Fruit fly (Drosophila melanogaster) whole organism, prepupa: Measurements from ENCODE around the gene bmm.

ENCODE experiments used
- Blimp-1 ChIP-seq: fragments of 200-800 bp; sonication (Bioruptor generic); optimal IDR thresholded peaks from 3 replicates; lab custom pipeline; 2017; ENCODE audit warnings: missing biosample characterization, missing genetic modification characterization, mild to moderate bottlenecking, moderate library complexity, missing genetic modification reagents
- CG10631 ChIP-seq: fragments of 200-800 bp; sonication (Bioruptor generic); optimal IDR thresholded peaks from 2 replicates; lab custom pipeline; 2016; ENCODE audit warnings: missing biosample characterization, missing genetic modification characterization
- CG10669 ChIP-seq: fragments of 200-800 bp; sonication (Bioruptor generic); optimal IDR thresholded peaks from 3 replicates; lab custom pipeline; 2018; ENCODE audit warnings: missing biosample characterization, mild to moderate bottlenecking, missing genetic modification characterization, moderate library complexity
- CG11762 ChIP-seq: fragments of 200-800 bp; sonication (Bioruptor generic); optimal IDR thresholded peaks from 3 replicates; lab custom pipeline; 2016; ENCODE audit warnings: missing biosample characterization, missing genetic modification characterization; ENCODE audit not compliant: insufficient read depth
- CG11902 ChIP-seq: fragments of 200-800 bp; sonication (Bioruptor generic); optimal IDR thresholded peaks from 3 replicates; lab custom pipeline; 2016; ENCODE audit warnings: missing biosample characterization, missing genetic modification characterization
- CG15336 ChIP-seq: fragments of 200-800 bp; sonication (Bioruptor generic); IDR thresholded peaks from 2 replicates; pipeline ENCODE4 v1.3.6; 2022; ENCODE audit warnings: missing biosample characterization, missing genetic modification characterization
- CG1621 ChIP-seq: fragments of 200-800 bp; sonication (Bioruptor generic); optimal IDR thresholded peaks from 3 replicates; lab custom pipeline; 2018; ENCODE audit warnings: missing biosample characterization, mild to moderate bottlenecking, missing genetic modification characterization
- CG16779 ChIP-seq: fragments of 200-800 bp; sonication (Bioruptor generic); optimal IDR thresholded peaks from 3 replicates; lab custom pipeline; 2017; ENCODE audit warnings: missing biosample characterization, mild to moderate bottlenecking, missing genetic modification characterization
- CG31627 ChIP-seq: fragments of 200-800 bp; sonication (Bioruptor generic); optimal IDR thresholded peaks from 3 replicates; lab custom pipeline; 2016; ENCODE audit warnings: missing biosample characterization, missing genetic modification characterization
- CG34406 ChIP-seq: fragments of 200-800 bp; sonication (Bioruptor generic); optimal IDR thresholded peaks from 3 replicates; lab custom pipeline; 2016; ENCODE audit warnings: missing biosample characterization, missing genetic modification characterization
- CG3919 ChIP-seq: fragments of 200-800 bp; sonication (Bioruptor generic); optimal IDR thresholded peaks from 3 replicates; lab custom pipeline; 2016; ENCODE audit warnings: missing biosample characterization, missing genetic modification characterization
- CG4318 ChIP-seq: fragments of 200-800 bp; sonication (Bioruptor generic); optimal IDR thresholded peaks from 3 replicates; lab custom pipeline; 2017; ENCODE audit warnings: missing biosample characterization, mild to moderate bottlenecking, missing genetic modification characterization
- CG6163 ChIP-seq: fragments of 200-800 bp; sonication (Bioruptor generic); IDR thresholded peaks from 3 replicates; pipeline ENCODE4 v1.3.6; 2022; ENCODE audit warnings: missing biosample characterization, missing genetic modification characterization
- CG6276 ChIP-seq: fragments of 200-800 bp; sonication (Bioruptor generic); optimal IDR thresholded peaks from 2 replicates; lab custom pipeline; 2017; ENCODE audit warnings: missing biosample characterization, mild to moderate bottlenecking, missing genetic modification characterization
- CG6854 ChIP-seq: fragments of 200-800 bp; sonication (Bioruptor generic); optimal IDR thresholded peaks from 2 replicates; lab custom pipeline; 2017; ENCODE audit warnings: missing biosample characterization, mild to moderate bottlenecking, missing genetic modification characterization
- CG7368 ChIP-seq: fragments of 200-800 bp; sonication (Bioruptor generic); optimal IDR thresholded peaks from 3 replicates; lab custom pipeline; 2016; ENCODE audit warnings: missing biosample characterization, missing genetic modification characterization
- CG8319 ChIP-seq: fragments of 200-800 bp; sonication (Bioruptor generic); optimal IDR thresholded peaks from 3 replicates; lab custom pipeline; 2016; ENCODE audit warnings: missing biosample characterization, missing genetic modification characterization
- CG8632 ChIP-seq: fragments of 200-800 bp; sonication (Bioruptor generic); optimal IDR thresholded peaks from 3 replicates; lab custom pipeline; 2016; ENCODE audit warnings: missing biosample characterization, missing genetic modification characterization
- Eip78C ChIP-seq: fragments of 200-800 bp; sonication (Bioruptor generic); peaks from one replicate; lab custom pipeline; 2016; ENCODE audit warnings: missing biosample characterization, missing genetic modification characterization
- Eip93F ChIP-seq: fragments of 200-800 bp; sonication (Bioruptor generic); optimal IDR thresholded peaks from 2 replicates; lab custom pipeline; 2016; ENCODE audit warnings: missing biosample characterization, mild to moderate bottlenecking, missing genetic modification characterization
- Ets96B ChIP-seq: fragments of 200-800 bp; optimal IDR thresholded peaks from 2 replicates; lab custom pipeline; 2019; ENCODE audit warnings: missing biosample characterization, mild to moderate bottlenecking, missing genetic modification characterization, moderate library complexity
- Gug ChIP-seq: fragments of 200-800 bp; sonication (Bioruptor generic); IDR thresholded peaks from 2 replicates; pipeline ENCODE4 v1.3.6; 2022; ENCODE audit warnings: missing biosample characterization, missing genetic modification characterization
- Hr4 ChIP-seq: fragments of 200-800 bp; sonication (Bioruptor generic); optimal IDR thresholded peaks from 3 replicates; lab custom pipeline; 2016; ENCODE audit warnings: missing biosample characterization, missing genetic modification characterization
- Lpt ChIP-seq: fragments of 200-800 bp; sonication (Bioruptor generic); optimal IDR thresholded peaks from 3 replicates; lab custom pipeline; 2016; ENCODE audit warnings: missing biosample characterization, missing genetic modification characterization
- Met ChIP-seq: fragments of 200-800 bp; sonication (Bioruptor generic); optimal IDR thresholded peaks from 3 replicates; lab custom pipeline; 2016; ENCODE audit warnings: missing biosample characterization, missing genetic modification characterization
- OdsH ChIP-seq: fragments of 200-800 bp; sonication (Bioruptor generic); optimal IDR thresholded peaks from 3 replicates; lab custom pipeline; 2016; ENCODE audit warnings: missing biosample characterization, missing genetic modification characterization
- Smox ChIP-seq: fragments of 200-800 bp; sonication (Bioruptor generic); optimal IDR thresholded peaks from 3 replicates; lab custom pipeline; 2016; ENCODE audit warnings: missing biosample characterization, missing genetic modification characterization
- Sox102F ChIP-seq: fragments of 200-800 bp; sonication (Bioruptor generic); optimal IDR thresholded peaks from 2 replicates; lab custom pipeline; 2016; ENCODE audit warnings: missing biosample characterization, mild to moderate bottlenecking, missing genetic modification characterization
- Sox15 ChIP-seq: fragments of 200-800 bp; sonication (Bioruptor generic); optimal IDR thresholded peaks from 3 replicates; lab custom pipeline; 2016; ENCODE audit warnings: missing biosample characterization, missing genetic modification characterization
- achi ChIP-seq: fragments of 200-800 bp; sonication (Bioruptor generic); optimal IDR thresholded peaks from 3 replicates; lab custom pipeline; 2016; ENCODE audit warnings: missing biosample characterization, missing genetic modification characterization
- acj6 ChIP-seq: fragments of 200-800 bp; sonication (Bioruptor generic); optimal IDR thresholded peaks from 3 replicates; lab custom pipeline; 2016; ENCODE audit warnings: missing biosample characterization, missing genetic modification characterization
- dsx ChIP-seq: fragments of 200-800 bp; optimal IDR thresholded peaks from 3 replicates; lab custom pipeline; 2019; ENCODE audit warnings: missing biosample characterization, mild to moderate bottlenecking, missing genetic modification characterization, moderate library complexity; ENCODE audit not compliant: poor library complexity, severe bottlenecking
- eg ChIP-seq: fragments of 200-800 bp; sonication (Bioruptor generic); IDR thresholded peaks from 3 replicates; pipeline ENCODE4 v1.3.6; 2022; ENCODE audit warnings: missing biosample characterization, missing genetic modification characterization
- esn ChIP-seq: fragments of 200-800 bp; sonication (Bioruptor generic); optimal IDR thresholded peaks from 2 replicates; lab custom pipeline; 2016; ENCODE audit warnings: missing biosample characterization, mild to moderate bottlenecking, missing genetic modification characterization, moderate library complexity
- lz ChIP-seq: fragments of 200-800 bp; sonication (Bioruptor generic); optimal IDR thresholded peaks from 3 replicates; lab custom pipeline; 2016; ENCODE audit warnings: missing biosample characterization, missing genetic modification characterization
- spab ChIP-seq: fragments of 200-800 bp; sonication (Bioruptor generic); optimal IDR thresholded peaks from 2 replicates; lab custom pipeline; 2017; ENCODE audit warnings: missing biosample characterization, mild to moderate bottlenecking, missing genetic modification characterization, missing genetic modification reagents
- ss ChIP-seq, 2 experiments: fragments of 200-800 bp; sonication (Bioruptor generic); optimal IDR thresholded peaks; 2 replicates in 1 of 2; 3 replicates in 1 of 2; lab custom pipeline; 2017 to 2018; ENCODE audit warnings: mild to moderate bottlenecking in 2 of 2, missing biosample characterization in 2 of 2, missing genetic modification characterization in 2 of 2, moderate library complexity in 1 of 2
- svp ChIP-seq: fragments of 200-800 bp; sonication (Bioruptor generic); peaks from one replicate; lab custom pipeline; 2016; ENCODE audit warnings: missing biosample characterization, missing genetic modification characterization
- topi ChIP-seq: fragments of 200-800 bp; sonication (Bioruptor generic); optimal IDR thresholded peaks from 3 replicates; lab custom pipeline; 2016; ENCODE audit warnings: missing biosample characterization, missing genetic modification characterization

The bmm gene

dm6 chr3L:14790127-14790589, 3.9 kb upstream of the bmm start (continued):
- TF ChIP-seq Eip93F (GFP tag; lab: Kevin White, UChicago) (no peak), CG3919 (GFP tag; lab: Kevin White, UChicago) (no peak), CG11902 (GFP tag; lab: Kevin White, UChicago) (peak; percentile 80), Hr4 (GFP tag; lab: Kevin White, UChicago) (peak; percentile 80), CG8632 (GFP tag; lab: Kevin White, UChicago) (peak; percentile 70), CG6276 (GFP tag; lab: Kevin White, UChicago) (no peak), Eip78C (GFP tag; lab: Kevin White, UChicago) (peak; percentile 93), CG31627 (peak; percentile 88), CG7368 (GFP tag; lab: Kevin White, UChicago) (peak; percentile 72), ss (GFP tag; optimal IDR thresholded peaks at IDR 0.05; lab: Kevin White, UChicago) (peak in 1 of 2 experiments; percentile 66), Smox (GFP tag; lab: Kevin White, UChicago) (peak; percentile 80), eg (GFP tag; lab: Robert Waterston, UW) (peak; percentile 72), Gug (peak; percentile 54), CG1621 (tag; lab: Kevin White, UChicago) (no peak), CG34406 (GFP tag; lab: Kevin White, UChicago) (peak; percentile 70), acj6 (GFP tag; lab: Kevin White, UChicago) (peak; percentile 85), CG8319 (GFP tag; lab: Kevin White, UChicago) (peak; percentile 61), CG16779 (tag; lab: Kevin White, UChicago) (peak; percentile 26), CG11762 (GFP tag; lab: Kevin White, UChicago) (peak; percentile 78), achi (GFP tag; lab: Kevin White, UChicago) (peak; percentile 80), Ets96B (tag; lab: Kevin White, UChicago) (peak; percentile 55), Lpt (GFP tag; lab: Kevin White, UChicago) (peak; percentile 68), CG10669 (GFP tag; lab: Kevin White, UChicago) (peak; percentile 68), Met (GFP tag; lab: Kevin White, UChicago) (peak; percentile 84), topi (peak; percentile 89), CG6163 (GFP tag; lab: Robert Waterston, UW) (peak; percentile 73), CG15336 (GFP tag; lab: Robert Waterston, UW) (peak; percentile 23; the same call in 1 of the 2 replicates), svp (GFP tag; lab: Kevin White, UChicago) (peak; percentile 93), CG4318 (peak; percentile 21), OdsH (GFP tag; lab: Kevin White, UChicago) (peak; percentile 85), CG10631 (peak; percentile 87), Sox102F (GFP tag; lab: Kevin White, UChicago) (peak; percentile 85)

DNA sequence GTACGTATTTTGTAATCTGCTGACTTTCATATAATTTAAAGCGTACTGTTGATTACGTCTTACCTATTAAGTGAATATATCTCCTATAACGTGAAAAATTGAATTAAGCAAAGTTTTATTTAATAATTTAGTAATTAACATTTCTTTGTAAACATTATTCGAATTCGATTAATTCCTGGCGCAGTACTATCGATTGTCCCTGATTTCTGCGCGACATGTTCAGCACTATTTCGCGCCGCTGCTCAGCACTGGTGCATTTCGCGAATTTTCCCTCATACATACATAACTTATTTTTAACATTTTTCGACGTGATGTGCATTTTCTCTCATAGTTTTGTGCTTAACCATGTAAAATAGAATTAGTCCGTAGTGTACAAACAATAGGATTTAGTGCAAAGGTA, 3.5 kb upstream of the bmm start, which contains the start of gene Helz:
Helz (plus strand) TSS at position 260 of the 400 bp plus-strand sequence.
- TF ChIP-seq Sox15 (no peak), esn (no peak), dsx (GFP tag; lab: Kevin White, UChicago) (no peak), CG8632 (GFP tag; lab: Kevin White, UChicago) (no peak), lz (GFP tag; lab: Kevin White, UChicago) (no peak), CG6854 (GFP tag; lab: Kevin White, UChicago) (no peak), spab (no peak), topi (no peak), CG10631 (no peak), Eip78C (GFP tag; lab: Kevin White, UChicago) (peak; percentile 56), Blimp-1 (GFP tag; lab: Kevin White, UChicago) (no peak), Sox102F (GFP tag; lab: Kevin White, UChicago) (no peak), CG6163 (GFP tag; lab: Robert Waterston, UW) (peak; percentile 39; the same call in 1 of the 3 replicates), CG31627 (peak; percentile 26), svp (GFP tag; lab: Kevin White, UChicago) (no peak), Smox (GFP tag; lab: Kevin White, UChicago) (no peak), CG8319 (GFP tag; lab: Kevin White, UChicago) (no peak)
- TF ChIP-seq, all 60 proteins: peak for 3
